Worm (Caenorhabditis elegans) whole organism, mixed stage, embryonic: ENCODE results near the gene W09C2.7.

ENCODE experiments used
- ces-1 ChIP-seq: fragments of 150-350 bp; optimal IDR thresholded peaks from 2 replicates; lab custom pipeline; 2014; ENCODE audit warnings: missing biosample characterization, missing genetic modification reagents, missing genetic modification characterization
- drap-1 ChIP-seq: fragments of 200-800 bp; sonication (Bioruptor generic); optimal IDR thresholded peaks from 3 replicates; lab custom pipeline; 2018; ENCODE audit warnings: mild to moderate bottlenecking, missing genetic modification characterization, missing compliant biosample characterization
- elt-3 ChIP-seq: fragments of 150-350 bp; optimal IDR thresholded peaks from 2 replicates; lab custom pipeline; 2014; ENCODE audit warnings: missing biosample characterization, missing genetic modification characterization
- nhr-12 ChIP-seq: fragments of 150-350 bp; optimal IDR thresholded peaks from 2 replicates; lab custom pipeline; 2014; ENCODE audit warnings: missing biosample characterization, missing genetic modification characterization
- nhr-28 ChIP-seq: fragments of 150-350 bp; optimal IDR thresholded peaks from 2 replicates; lab custom pipeline; 2014; ENCODE audit warnings: missing biosample characterization, missing genetic modification characterization
- pha-4 ChIP-seq: fragments of 150-350 bp; optimal IDR thresholded peaks from 2 replicates; lab custom pipeline; 2018; ENCODE audit warnings: missing biosample characterization, missing genetic modification reagents, missing genetic modification characterization
- snpc-4 ChIP-seq: fragments of 150-350 bp; optimal IDR thresholded peaks from 2 replicates; lab custom pipeline; 2014; ENCODE audit warnings: missing biosample characterization, missing genetic modification characterization
- unc-39 ChIP-seq: fragments of 150-350 bp; optimal IDR thresholded peaks from 2 replicates; lab custom pipeline; 2014; ENCODE audit warnings: missing biosample characterization, missing genetic modification characterization

ce11 chrIV:9667084-9667483 is 44.9 kb upstream of the W09C2.7 start:
- no peak for TF ChIP-seq nhr-28 (tag; lab: Kevin White, UChicago)
- no peak for TF ChIP-seq unc-39 (tag; lab: Kevin White, UChicago)
- no peak for TF ChIP-seq drap-1 (GFP tag; lab: Kevin White, UChicago)
- no peak for TF ChIP-seq ces-1 (GFP tag; lab: Kevin White, UChicago)
- peak; percentile 50 for TF ChIP-seq pha-4 (tag; lab: Kevin White, UChicago)
- no peak for TF ChIP-seq snpc-4 (tag; lab: Kevin White, UChicago)
- TF ChIP-seq nhr-12 (tag; lab: Kevin White, UChicago): no peak
- TF ChIP-seq elt-3 (tag; lab: Kevin White, UChicago): peak; percentile 4
